Worm (Caenorhabditis elegans) whole organism, late embryonic: ENCODE data around the gene R03H10.4.
"Not testable (repeated sequence)": the region's sequence is repeated elsewhere in the genome, so short reads cannot be mapped to it uniquely, and the experiment has no call there.

ENCODE experiments used
- C38D4.7 ChIP-seq: fragments of 200-800 bp; sonication (Bioruptor generic); optimal IDR thresholded peaks from 2 replicates; lab custom pipeline; 2018; ENCODE audit warnings: mild to moderate bottlenecking, missing genetic modification characterization, moderate library complexity, missing compliant biosample characterization
- K02D7.2 ChIP-seq: sonication (generic microtip); optimal IDR thresholded peaks from 2 replicates; lab custom pipeline; 2017; ENCODE audit warnings: mild to moderate bottlenecking, missing genetic modification characterization, missing compliant biosample characterization
- T23F11.4 ChIP-seq: fragments of 200-800 bp; sonication (Bioruptor generic); optimal IDR thresholded peaks from 2 replicates; lab custom pipeline; 2018; ENCODE audit warnings: mild to moderate bottlenecking, missing genetic modification characterization, missing compliant biosample characterization
- Y22D7AL.16 ChIP-seq: sonication (generic microtip); optimal IDR thresholded peaks from 2 replicates; lab custom pipeline; 2016; ENCODE audit warnings: missing genetic modification characterization, missing compliant biosample characterization
- ahr-1 ChIP-seq: sonication (generic microtip); optimal IDR thresholded peaks from 2 replicates; lab custom pipeline; 2016; ENCODE audit warnings: missing genetic modification characterization, missing compliant biosample characterization
- ama-1 ChIP-seq: fragments of 150-350 bp; optimal IDR thresholded peaks from 2 replicates; lab custom pipeline; 2014
- ceh-14 ChIP-seq: sonication (generic microtip); optimal IDR thresholded peaks from 2 replicates; lab custom pipeline; 2016; ENCODE audit warnings: missing genotype, missing genetic modification characterization, missing compliant biosample characterization
- ceh-2 ChIP-seq: sonication (generic microtip); optimal IDR thresholded peaks from 2 replicates; lab custom pipeline; 2016; ENCODE audit warnings: missing genotype, missing genetic modification characterization, missing compliant biosample characterization
- ceh-30 ChIP-seq: fragments of 150-350 bp; optimal IDR thresholded peaks from 2 replicates; lab custom pipeline; 2014; ENCODE audit warnings: missing biosample characterization, missing genetic modification characterization
- ceh-31 ChIP-seq: sonication (generic microtip); optimal IDR thresholded peaks from 2 replicates; lab custom pipeline; 2016; ENCODE audit warnings: missing genetic modification characterization, missing compliant biosample characterization
- ceh-45 ChIP-seq: fragments of 200-800 bp; sonication (Bioruptor generic); IDR thresholded peaks from 2 replicates; pipeline ENCODE4 v1.3.6; 2022; ENCODE audit warnings: missing genetic modification reagents, missing genetic modification characterization, missing compliant biosample characterization
- ceh-9 ChIP-seq: sonication (generic microtip); optimal IDR thresholded peaks from 2 replicates; lab custom pipeline; 2016; ENCODE audit warnings: mild to moderate bottlenecking, missing genetic modification characterization, inconsistent platforms, missing compliant biosample characterization
- elt-2 ChIP-seq: sonication (generic microtip); optimal IDR thresholded peaks from 2 replicates; lab custom pipeline; 2016; ENCODE audit warnings: missing genetic modification reagents, missing genetic modification characterization, missing compliant biosample characterization
- eyg-1 ChIP-seq: sonication (generic microtip); optimal IDR thresholded peaks from 2 replicates; lab custom pipeline; 2016; ENCODE audit warnings: missing genotype, missing genetic modification characterization, missing compliant biosample characterization
- gmeb-2 ChIP-seq: sonication (generic microtip); optimal IDR thresholded peaks from 2 replicates; lab custom pipeline; 2016; ENCODE audit warnings: missing genetic modification characterization, inconsistent platforms, missing compliant biosample characterization
- hlh-13 ChIP-seq: fragments of 200-800 bp; sonication (Bioruptor generic); optimal IDR thresholded peaks from 2 replicates; lab custom pipeline; 2018; ENCODE audit warnings: mild to moderate bottlenecking, missing genetic modification characterization, missing compliant biosample characterization
- hlh-8 ChIP-seq: sonication (generic microtip); optimal IDR thresholded peaks from 2 replicates; lab custom pipeline; 2016; ENCODE audit warnings: missing genotype, missing genetic modification characterization, missing compliant biosample characterization
- lim-6 ChIP-seq: sonication (generic microtip); optimal IDR thresholded peaks from 2 replicates; lab custom pipeline; 2016; ENCODE audit warnings: missing genetic modification characterization, missing compliant biosample characterization
- nhr-232 ChIP-seq: sonication (generic microtip); optimal IDR thresholded peaks from 2 replicates; lab custom pipeline; 2016; ENCODE audit warnings: missing genetic modification characterization, missing compliant biosample characterization
- npax-4 ChIP-seq: sonication (generic microtip); optimal IDR thresholded peaks from 2 replicates; lab custom pipeline; 2016; ENCODE audit warnings: missing genetic modification characterization, missing compliant biosample characterization
- pax-1 ChIP-seq: fragments of 150-350 bp; optimal IDR thresholded peaks from 2 replicates; lab custom pipeline; 2014; ENCODE audit warnings: missing biosample characterization, missing genetic modification characterization
- pqm-1 ChIP-seq: sonication (generic microtip); optimal IDR thresholded peaks from 2 replicates; lab custom pipeline; 2016; ENCODE audit warnings: missing genetic modification characterization, missing compliant biosample characterization
- rnt-1 ChIP-seq: sonication (generic microtip); optimal IDR thresholded peaks from 2 replicates; lab custom pipeline; 2016; ENCODE audit warnings: missing genetic modification characterization, missing compliant biosample characterization
- sdc-2 ChIP-seq: sonication (generic microtip); optimal IDR thresholded peaks from 2 replicates; lab custom pipeline; 2016; ENCODE audit warnings: missing genotype, missing genetic modification characterization, missing compliant biosample characterization
- syd-9 ChIP-seq: sonication (generic microtip); optimal IDR thresholded peaks from 2 replicates; lab custom pipeline; 2016; ENCODE audit warnings: mild to moderate bottlenecking, missing genetic modification characterization, moderate library complexity, missing compliant biosample characterization
- ttx-3 ChIP-seq: sonication (generic microtip); optimal IDR thresholded peaks from 2 replicates; lab custom pipeline; 2016; ENCODE audit warnings: missing genetic modification reagents, missing genetic modification characterization, missing compliant biosample characterization
- unc-3 ChIP-seq, 2 experiments: fragments of 200-800 bp in 1 of 2; sonication (Bioruptor generic) in 1 of 2; sonication (generic microtip) in 1 of 2; conservative IDR thresholded peaks in 1 of 2; optimal IDR thresholded peaks in 1 of 2; 2 replicates each; pipeline versions ENCODE4 v1.3.6 to Lab custom; 2016 to 2022; ENCODE audit warnings: missing compliant biosample characterization in 2 of 2, missing genetic modification characterization in 2 of 2, missing genetic modification reagents in 1 of 2
- unc-42 ChIP-seq: sonication (generic microtip); optimal IDR thresholded peaks from 2 replicates; lab custom pipeline; 2016; ENCODE audit warnings: missing genotype, missing genetic modification characterization, missing compliant biosample characterization
- unc-55 ChIP-seq: sonication (generic microtip); optimal IDR thresholded peaks from 2 replicates; lab custom pipeline; 2017; ENCODE audit warnings: missing biosample characterization, missing genetic modification reagents, missing genetic modification characterization
- unc-86 ChIP-seq: sonication (generic microtip); optimal IDR thresholded peaks from 2 replicates; lab custom pipeline; 2016; ENCODE audit warnings: missing genetic modification characterization, missing compliant biosample characterization
- zip-5 ChIP-seq: sonication (generic microtip); optimal IDR thresholded peaks from 2 replicates; lab custom pipeline; 2016; ENCODE audit warnings: missing genetic modification characterization, missing compliant biosample characterization
- ztf-16 ChIP-seq: sonication (generic microtip); optimal IDR thresholded peaks from 2 replicates; lab custom pipeline; 2017; ENCODE audit warnings: missing genetic modification characterization, missing compliant biosample characterization

R03H10.4 gene

ce11 chrII:4168404-4168803 is at the start of gene R03H10.4:
Gene R03H10.4 (minus strand): TSS chrII:4168504.
- TF ChIP-seq pqm-1 (tag; lab: Kevin White, UChicago); ahr-1 (tag; lab: Kevin White, UChicago); ama-1 (lab: Kevin White, UChicago): not testable (repeated sequence)

ce11 chrII:4215318-4215717 is 47.0 kb upstream of the R03H10.4 start, which contains the start of gene F31D5.2:
Gene F31D5.2 (plus strand): TSS chrII:4215618.
- TF ChIP-seq pax-1 (tag; lab: Kevin White, UChicago) (no peak), unc-42 (tag; lab: Kevin White, UChicago) (no peak), lim-6 (tag; lab: Kevin White, UChicago) (no peak), K02D7.2 (tag; lab: Kevin White, UChicago) (no peak), hlh-13 (GFP tag; lab: Kevin White, UChicago) (no peak), unc-55 (GFP tag; lab: Kevin White, UChicago) (no peak), ceh-45 (GFP tag; lab: Robert Waterston, UW) (no peak), T23F11.4 (GFP tag; lab: Kevin White, UChicago) (no peak)

DNA sequence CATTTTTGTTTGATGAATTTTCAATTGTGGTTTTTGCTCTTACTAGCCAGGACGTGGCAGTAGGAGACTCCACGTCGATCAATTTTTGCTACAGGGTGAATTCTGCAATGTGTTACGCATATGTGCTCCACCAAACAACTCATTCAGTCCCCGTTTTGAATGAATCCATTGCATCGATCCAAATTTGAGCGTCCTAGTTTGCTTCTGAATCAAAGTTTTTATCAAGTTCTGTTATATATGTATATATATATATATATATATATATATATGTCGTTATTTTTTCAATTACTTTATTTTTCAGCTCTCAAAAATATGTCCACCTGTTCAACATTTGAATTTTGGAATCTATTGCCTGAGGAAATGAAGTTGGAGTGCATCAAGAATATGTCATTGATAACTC is 42.8 kb upstream of the R03H10.4 start, which contains the start of gene F31D5.7:
Gene F31D5.7, plus strand, starts transcription at position 301 of the 400 bp plus-strand sequence.
- TF ChIP-seq ceh-9 (tag; lab: Kevin White, UChicago) (no peak), unc-3 (GFP tag; conservative IDR thresholded peaks at IDR 0.05; lab: Robert Waterston, UW) (no peak), unc-3 (tag; optimal IDR thresholded peaks at IDR 0.05; lab: Kevin White, UChicago) (no peak), ceh-30 (tag; lab: Kevin White, UChicago) (no peak), hlh-8 (tag; lab: Kevin White, UChicago) (no peak), zip-5 (tag; lab: Kevin White, UChicago) (no peak), npax-4 (tag; lab: Kevin White, UChicago) (no peak)
- TF ChIP-seq, all 69 proteins: peak for 0

ce11 chrII:4209071-4209747 is 40.9 kb upstream of the R03H10.4 start, which contains the start of gene F31D5.6:
Gene F31D5.6 (plus strand): TSS chrII:4209697.
- TF ChIP-seq zip-5 (tag; lab: Kevin White, UChicago) (no peak), elt-2 (no peak), rnt-1 (tag; lab: Kevin White, UChicago) (no peak), ztf-16 (tag; lab: Kevin White, UChicago) (no peak), eyg-1 (tag; lab: Kevin White, UChicago) (no peak), syd-9 (tag; lab: Kevin White, UChicago) (no peak), ceh-45 (GFP tag; lab: Robert Waterston, UW) (no peak), ceh-14 (tag; lab: Kevin White, UChicago) (no peak), C38D4.7 (GFP tag; lab: Kevin White, UChicago) (no peak), sdc-2 (tag; lab: Kevin White, UChicago) (no peak), Y22D7AL.16 (tag; lab: Kevin White, UChicago) (no peak)
- TF ChIP-seq, all 69 proteins: peak for 0

DNA sequence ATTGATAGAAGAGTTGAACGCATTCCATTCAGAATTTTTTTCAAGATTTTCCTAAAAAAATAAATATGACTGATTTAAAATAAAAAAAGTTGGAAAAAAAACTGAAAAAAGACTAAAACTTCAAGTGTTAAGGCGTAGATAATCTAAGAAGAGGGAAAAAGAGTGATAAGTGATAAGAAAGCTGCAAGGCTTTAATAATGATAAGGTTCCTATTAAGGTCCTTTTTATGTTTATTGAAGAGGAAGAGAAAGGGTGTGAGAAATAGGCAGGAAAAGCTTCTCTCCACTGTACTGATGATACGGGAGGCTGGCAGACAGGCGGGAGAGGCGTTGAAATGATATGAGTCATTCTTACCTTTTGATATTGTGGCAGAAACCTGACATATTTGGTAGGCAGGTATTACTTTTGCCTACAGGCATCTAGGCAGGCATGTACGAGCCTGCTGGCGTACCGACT is 35.5 kb upstream of the R03H10.4 start, which contains the start of gene mth-1:
Gene mth-1, minus strand, starts transcription at position 51 of the 456 bp plus-strand sequence.
- no peak for TF ChIP-seq pqm-1 (tag; lab: Kevin White, UChicago)
- no peak for TF ChIP-seq gmeb-2
- no peak for TF ChIP-seq unc-86 (tag; lab: Kevin White, UChicago)
- no peak for TF ChIP-seq ttx-3 (tag; lab: Kevin White, UChicago)
- no peak for TF ChIP-seq elt-2
- no peak for TF ChIP-seq nhr-232 (tag; lab: Kevin White, UChicago)
- TF ChIP-seq ceh-2 (tag; lab: Kevin White, UChicago) = no peak
- no peak for TF ChIP-seq ceh-31 (tag; lab: Kevin White, UChicago)
